3 fruit fly cellular contexts compared by ENCODE assay signal in the genomic region with DNA sequence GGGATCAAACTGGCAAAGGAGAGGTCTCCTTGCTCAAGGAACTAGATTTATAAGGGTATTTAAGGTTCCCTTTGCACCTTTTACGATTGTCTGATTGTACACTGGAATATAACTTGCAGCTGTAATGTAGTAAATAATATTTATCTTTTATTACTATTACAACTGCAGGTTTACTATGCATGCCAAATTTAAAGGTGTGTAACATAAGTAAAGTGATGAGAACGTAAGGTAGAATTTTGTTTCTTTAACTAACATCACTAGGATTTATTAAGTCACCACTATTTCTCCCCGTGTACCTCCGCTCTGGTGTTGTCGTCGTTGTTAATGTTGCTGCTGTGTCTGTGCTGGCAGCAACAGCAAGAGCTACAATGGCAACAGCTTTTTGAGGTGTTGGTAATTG.
TF ChIP-seq lines count a peak whose summit lies in the region.

No protein-coding gene starts in this region.

- TF ChIP-seq CTCF in whole organism, embryonic (GFP tag; optimal IDR thresholded peaks at IDR 0.05; lab: Kevin White, UChicago), result no peak

TF ChIP-seq in whole organism, embryonic, 481 proteins besides CTCF, POLR2A, EP300 and RAD21 (continues in another document):
- TF ChIP-seq CG3995 (GFP tag; optimal IDR thresholded peaks at IDR 0.05; lab: Kevin White, UChicago), result no peak
- no peak for TF ChIP-seq CG4328 (GFP tag; optimal IDR thresholded peaks at IDR 0.05; lab: Kevin White, UChicago)
- no peak for TF ChIP-seq CG13624 (GFP tag; optimal IDR thresholded peaks at IDR 0.05; lab: Kevin White, UChicago)
- TF ChIP-seq zfh2 (GFP tag; optimal IDR thresholded peaks at IDR 0.05; lab: Kevin White, UChicago), result no peak
- TF ChIP-seq CG31388 (GFP tag; optimal IDR thresholded peaks at IDR 0.05; lab: Kevin White, UChicago), result no peak
- no peak for TF ChIP-seq Dll (GFP tag; IDR thresholded peaks at IDR 0.05; lab: Robert Waterston, UW; ENCODE audit: partially characterized antibody)
- no peak for TF ChIP-seq CG13424 (tag; optimal IDR thresholded peaks at IDR 0.05; lab: Kevin White, UChicago)
- TF ChIP-seq gem (tag; optimal IDR thresholded peaks at IDR 0.05; lab: Kevin White, UChicago), result peak; percentile 19
- TF ChIP-seq Hand (GFP tag; optimal IDR thresholded peaks at IDR 0.05; lab: Kevin White, UChicago), result no peak
- 0 out of 2 replicates have a peak, but pooled peaks have one; percentile 25 for TF ChIP-seq Drgx (GFP tag; IDR thresholded peaks at IDR 0.05; lab: Robert Waterston, UW)
- no peak for TF ChIP-seq Optix (GFP tag; IDR thresholded peaks at IDR 0.05; lab: Robert Waterston, UW)
- TF ChIP-seq da (GFP tag; optimal IDR thresholded peaks at IDR 0.05; lab: Kevin White, UChicago), result no peak
- TF ChIP-seq nom (GFP tag; optimal IDR thresholded peaks at IDR 0.05; lab: Kevin White, UChicago), result no peak
- TF ChIP-seq CG1603 (tag; optimal IDR thresholded peaks at IDR 0.05; lab: Kevin White, UChicago), result peak; percentile 20
- no peak for TF ChIP-seq CG4707 (GFP tag; optimal IDR thresholded peaks at IDR 0.05; lab: Kevin White, UChicago)
- TF ChIP-seq dmrt11E (tag; optimal IDR thresholded peaks at IDR 0.05; lab: Kevin White, UChicago), result peak; percentile 21
- TF ChIP-seq CG42726 (GFP tag; IDR thresholded peaks at IDR 0.05; lab: Robert Waterston, UW; ENCODE audit: partially characterized antibody), result no peak
- no peak for TF ChIP-seq Eip74EF (GFP tag; optimal IDR thresholded peaks at IDR 0.05; lab: Kevin White, UChicago)
- no peak for TF ChIP-seq CG8089 (GFP tag; optimal IDR thresholded peaks at IDR 0.05; lab: Kevin White, UChicago)
- TF ChIP-seq Poxn (GFP tag; IDR thresholded peaks at IDR 0.05; lab: Robert Waterston, UW), result no peak
- no peak for TF ChIP-seq Mad (GFP tag; optimal IDR thresholded peaks at IDR 0.05; lab: Kevin White, UChicago)
- TF ChIP-seq sim (GFP tag; IDR thresholded peaks at IDR 0.05; lab: Robert Waterston, UW), result no peak
- TF ChIP-seq CHES-1-like (GFP tag; optimal IDR thresholded peaks at IDR 0.05; lab: Kevin White, UChicago), result no peak
- no peak for TF ChIP-seq CrebB (tag; optimal IDR thresholded peaks at IDR 0.05; lab: Kevin White, UChicago)
- TF ChIP-seq Ets65A (GFP tag; lab: Kevin White, UChicago), result peak; percentile 49
- TF ChIP-seq D19A (tag; optimal IDR thresholded peaks at IDR 0.05; lab: Kevin White, UChicago), result no peak
- TF ChIP-seq CG13287 (GFP tag; IDR thresholded peaks at IDR 0.05; lab: Robert Waterston, UW; ENCODE audit: partially characterized antibody), result no peak
- no peak for TF ChIP-seq so (GFP tag; IDR thresholded peaks at IDR 0.05; lab: Robert Waterston, UW)
- no peak for TF ChIP-seq ssp (GFP tag; IDR thresholded peaks at IDR 0.05; lab: Robert Waterston, UW)
- TF ChIP-seq Ssrp (tag; optimal IDR thresholded peaks at IDR 0.05; lab: Kevin White, UChicago), result no peak

TF ChIP-seq in whole organism, prepupa, 60 proteins besides CTCF, POLR2A, EP300 and RAD21 (continues in another document):
- TF ChIP-seq CG32006 (GFP tag; optimal IDR thresholded peaks at IDR 0.05; lab: Kevin White, UChicago), result peak; percentile 38
- no peak for TF ChIP-seq net (GFP tag; optimal IDR thresholded peaks at IDR 0.05; lab: Kevin White, UChicago)
- no peak for TF ChIP-seq Met (GFP tag; optimal IDR thresholded peaks at IDR 0.05; lab: Kevin White, UChicago)
- no peak for TF ChIP-seq CG9139 (GFP tag; optimal IDR thresholded peaks at IDR 0.05; lab: Kevin White, UChicago)
- TF ChIP-seq CG10631 (GFP tag; optimal IDR thresholded peaks at IDR 0.05; lab: Kevin White, UChicago), result peak; percentile 34
- TF ChIP-seq CG34406 (GFP tag; optimal IDR thresholded peaks at IDR 0.05; lab: Kevin White, UChicago), result no peak
- TF ChIP-seq CG3032 (tag; optimal IDR thresholded peaks at IDR 0.05; lab: Kevin White, UChicago), result peak; percentile 27
- peak; percentile 13 for TF ChIP-seq CG10669 (GFP tag; optimal IDR thresholded peaks at IDR 0.05; lab: Kevin White, UChicago)
- TF ChIP-seq Ets21C (GFP tag; optimal IDR thresholded peaks at IDR 0.05; lab: Kevin White, UChicago), result no peak
- TF ChIP-seq CG11902 (GFP tag; optimal IDR thresholded peaks at IDR 0.05; lab: Kevin White, UChicago), result no peak
- 0 out of 3 replicates have a peak, but pooled peaks have one; percentile 33 for TF ChIP-seq CG8119 (GFP tag; IDR thresholded peaks at IDR 0.05; lab: Robert Waterston, UW)
- TF ChIP-seq Hr4 (GFP tag; optimal IDR thresholded peaks at IDR 0.05; lab: Kevin White, UChicago), result peak; percentile 51
- TF ChIP-seq CG4318 (GFP tag; optimal IDR thresholded peaks at IDR 0.05; lab: Kevin White, UChicago), result peak; percentile 20
- peak; percentile 0 for TF ChIP-seq CG3919 (GFP tag; optimal IDR thresholded peaks at IDR 0.05; lab: Kevin White, UChicago)
- no peak for TF ChIP-seq spab (GFP tag; optimal IDR thresholded peaks at IDR 0.05; lab: Kevin White, UChicago)
- TF ChIP-seq Gug (GFP tag; IDR thresholded peaks at IDR 0.05; lab: Robert Waterston, UW), result no peak
- TF ChIP-seq OdsH (GFP tag; optimal IDR thresholded peaks at IDR 0.05; lab: Kevin White, UChicago), result peak; percentile 46
- no peak for TF ChIP-seq eg (GFP tag; IDR thresholded peaks at IDR 0.05; lab: Robert Waterston, UW)
- TF ChIP-seq dsx (GFP tag; optimal IDR thresholded peaks at IDR 0.05; lab: Kevin White, UChicago; ENCODE audit: poor library complexity, severe bottlenecking), result peak; percentile 30
- TF ChIP-seq Eip78C (GFP tag; lab: Kevin White, UChicago), result peak; percentile 85
- no peak for TF ChIP-seq Sox102F (GFP tag; optimal IDR thresholded peaks at IDR 0.05; lab: Kevin White, UChicago)
- TF ChIP-seq CG8632 (GFP tag; optimal IDR thresholded peaks at IDR 0.05; lab: Kevin White, UChicago), result peak; percentile 15
- TF ChIP-seq salr (GFP tag; optimal IDR thresholded peaks at IDR 0.05; lab: Kevin White, UChicago), result peak in 1 of 2 experiments; percentile 34
- TF ChIP-seq achi (GFP tag; optimal IDR thresholded peaks at IDR 0.05; lab: Kevin White, UChicago), result peak; percentile 29
- TF ChIP-seq CG6808 (GFP tag; optimal IDR thresholded peaks at IDR 0.05; lab: Kevin White, UChicago), result peak; percentile 12
- TF ChIP-seq pdm3 (GFP tag; optimal IDR thresholded peaks at IDR 0.05; lab: Kevin White, UChicago), result peak; percentile 43
- TF ChIP-seq svp (GFP tag; lab: Kevin White, UChicago), result peak; percentile 34
- no peak for TF ChIP-seq fd85E (GFP tag; optimal IDR thresholded peaks at IDR 0.05; lab: Kevin White, UChicago)
- TF ChIP-seq Ets96B (tag; optimal IDR thresholded peaks at IDR 0.05; lab: Kevin White, UChicago), result peak; percentile 38
- TF ChIP-seq CG15336 (GFP tag; IDR thresholded peaks at IDR 0.05; lab: Robert Waterston, UW), result peak; percentile 46
- peak; percentile 53; the same call in 2 of the 3 replicates for TF ChIP-seq CG6163 (GFP tag; IDR thresholded peaks at IDR 0.05; lab: Robert Waterston, UW)

TF ChIP-seq in whole organism, pupa, 21 proteins besides CTCF, POLR2A, EP300 and RAD21:
- TF ChIP-seq Pif1A (GFP tag; optimal IDR thresholded peaks at IDR 0.05; lab: Kevin White, UChicago) (no peak), gl (tag; optimal IDR thresholded peaks at IDR 0.05; lab: Kevin White, UChicago) (no peak), CG17806 (tag; optimal IDR thresholded peaks at IDR 0.05; lab: Kevin White, UChicago) (peak; percentile 41), CG10348 (GFP tag; IDR thresholded peaks at IDR 0.05; lab: Robert Waterston, UW) (no peak), CG4496 (GFP tag; IDR thresholded peaks at IDR 0.05; lab: Robert Waterston, UW) (no peak), rn (GFP tag; IDR thresholded peaks at IDR 0.05; lab: Robert Waterston, UW) (no peak), CG13204 (GFP tag; optimal IDR thresholded peaks at IDR 0.05; lab: Kevin White, UChicago) (no peak), CG14655 (GFP tag; optimal IDR thresholded peaks at IDR 0.05; lab: Kevin White, UChicago) (peak; percentile 19), CG12605 (GFP tag; IDR thresholded peaks at IDR 0.05; lab: Robert Waterston, UW) (no peak), Ets98B (GFP tag; IDR thresholded peaks at IDR 0.05; lab: Robert Waterston, UW) (0 out of 2 replicates have a peak, but pooled peaks have one; percentile 8), EcR (GFP tag; optimal IDR thresholded peaks at IDR 0.05; lab: Kevin White, UChicago) (no peak), CG15710 (tag; optimal IDR thresholded peaks at IDR 0.05; lab: Kevin White, UChicago) (peak; percentile 49), CG32121 (GFP tag; IDR thresholded peaks at IDR 0.05; lab: Robert Waterston, UW) (no peak), fd96Ca (GFP tag; IDR thresholded peaks at IDR 0.05; lab: Robert Waterston, UW) (no peak), CG9948 (tag; optimal IDR thresholded peaks at IDR 0.05; lab: Kevin White, UChicago) (peak; percentile 35), CG8301 (tag; optimal IDR thresholded peaks at IDR 0.05; lab: Kevin White, UChicago) (peak; percentile 0), CG34367 (tag; optimal IDR thresholded peaks at IDR 0.05; lab: Kevin White, UChicago) (peak; percentile 28), D1 (tag; optimal IDR thresholded peaks at IDR 0.05; lab: Kevin White, UChicago) (no peak), Snoo (tag; optimal IDR thresholded peaks at IDR 0.05; lab: Kevin White, UChicago) (no peak), Pif1B (GFP tag; optimal IDR thresholded peaks at IDR 0.05; lab: Kevin White, UChicago) (peak; percentile 26), CG8159 (tag; optimal IDR thresholded peaks at IDR 0.05; lab: Kevin White, UChicago) (peak; percentile 58)
